Fruit fly (Drosophila melanogaster) Kc167 (cell line): ENCODE data around the gene CG14543.

Experiments used
- Myc ChIP-seq: fragments of >200 bp; optimal IDR thresholded peaks from 2 replicates; lab custom pipeline; 2017; ENCODE audit warnings: missing external identifiers
- Sin3A ChIP-seq: fragments of >200 bp; optimal IDR thresholded peaks from 2 replicates; lab custom pipeline; 2018; ENCODE audit warnings: missing external identifiers
- h ChIP-seq: fragments of >200 bp; optimal IDR thresholded peaks from 3 replicates; lab custom pipeline; 2018; ENCODE audit warnings: missing external identifiers
- insv ChIP-seq: fragments of >200 bp; optimal IDR thresholded peaks from 3 replicates; lab custom pipeline; 2018; ENCODE audit warnings: missing external identifiers
- psq ChIP-seq: fragments of >200 bp; optimal IDR thresholded peaks from 2 replicates; lab custom pipeline; 2017; ENCODE audit warnings: missing external identifiers
- ttk ChIP-seq: sonication (Bioruptor generic); optimal IDR thresholded peaks from 2 replicates; lab custom pipeline; 2017; ENCODE audit warnings: missing external identifiers

The CG14543 gene

dm6 chr3R:26058066-26058465 lies 1.6 kb downstream of the CG14543 start, which contains the start of the genes PIG-P and Tcs6:
TSS of gene PIG-P (minus strand) at chr3R:26058223.
TSS of gene Tcs6 (minus strand) at chr3R:26058223.
- TF ChIP-seq ttk (lab: Kevin White, UChicago) = no peak
- TF ChIP-seq Sin3A (lab: Kevin White, UChicago) = no peak
- TF ChIP-seq Myc (lab: Kevin White, UChicago) = no peak
- TF ChIP-seq psq (lab: Kevin White, UChicago) = no peak
- TF ChIP-seq h = no peak
- TF ChIP-seq insv = no peak

dm6 chr3R:26059195-26059594 lies 2.8 kb downstream of the CG14543 start, which contains the start of the genes RpL34a and Trmt61:
TSS of gene RpL34a (minus strand) at chr3R:26059267.
TSS of gene Trmt61 (plus strand) at chr3R:26059496.
- TF ChIP-seq insv (no peak), Sin3A (lab: Kevin White, UChicago) (no peak), Myc (lab: Kevin White, UChicago) (no peak), h (no peak), ttk (lab: Kevin White, UChicago) (no peak), psq (lab: Kevin White, UChicago) (no peak)

dm6 chr3R:26062911-26063310 lies 6.5 kb downstream of the CG14543 start, which contains the start of gene CG14551:
TSS of gene CG14551 (minus strand) at chr3R:26063011.
- no peak for TF ChIP-seq h
- TF ChIP-seq insv = no peak
- no peak for TF ChIP-seq Myc (lab: Kevin White, UChicago)
- TF ChIP-seq Sin3A (lab: Kevin White, UChicago) = no peak
- TF ChIP-seq psq (lab: Kevin White, UChicago) = no peak
- no peak for TF ChIP-seq ttk (lab: Kevin White, UChicago)

dm6 chr3R:26064708-26065107 lies 8.3 kb downstream of the CG14543 start:
- TF ChIP-seq psq (lab: Kevin White, UChicago) = no peak
- no peak for TF ChIP-seq Sin3A (lab: Kevin White, UChicago)
- TF ChIP-seq Myc (lab: Kevin White, UChicago) = no peak
- no peak for TF ChIP-seq ttk (lab: Kevin White, UChicago)
- no peak for TF ChIP-seq insv
- no peak for TF ChIP-seq h

dm6 chr3R:26068135-26068534 lies 11.7 kb downstream of the CG14543 start:
- TF ChIP-seq Myc (lab: Kevin White, UChicago) (no peak), insv (no peak), ttk (lab: Kevin White, UChicago) (no peak), h (no peak), Sin3A (lab: Kevin White, UChicago) (no peak), psq (lab: Kevin White, UChicago) (no peak)

dm6 chr3R:26072477-26072876 lies 16.0 kb downstream of the CG14543 start:
- TF ChIP-seq h (no peak), insv (no peak), ttk (lab: Kevin White, UChicago) (no peak), Myc (lab: Kevin White, UChicago) (no peak), Sin3A (lab: Kevin White, UChicago) (no peak), psq (lab: Kevin White, UChicago) (no peak)

- TF ChIP-seq ttk (lab: Kevin White, UChicago) (no peak), Myc (lab: Kevin White, UChicago) (no peak), Sin3A (lab: Kevin White, UChicago) (no peak), psq (lab: Kevin White, UChicago) (no peak), insv (no peak), h (no peak)
These were observed 18.8 kb downstream of the CG14543 start for dm6 chr3R:26075252-26075651.

dm6 chr3R:26081380-26081991 lies 25.1 kb downstream of the CG14543 start:
- TF ChIP-seq ttk (lab: Kevin White, UChicago) (no peak), psq (lab: Kevin White, UChicago) (no peak), Sin3A (lab: Kevin White, UChicago) (no peak), insv (no peak), Myc (lab: Kevin White, UChicago) (no peak), h (no peak)

- TF ChIP-seq psq (lab: Kevin White, UChicago) (no peak), ttk (lab: Kevin White, UChicago) (no peak), h (no peak), Sin3A (lab: Kevin White, UChicago) (no peak), Myc (lab: Kevin White, UChicago) (no peak), insv (no peak)
These were observed 39.1 kb downstream of the CG14543 start for dm6 chr3R:26095551-26095950.

- TF ChIP-seq ttk (lab: Kevin White, UChicago) (no peak), Sin3A (lab: Kevin White, UChicago) (no peak), h (no peak), psq (lab: Kevin White, UChicago) (no peak), Myc (lab: Kevin White, UChicago) (no peak), insv (no peak)
These were observed 39.8 kb downstream of the CG14543 start for dm6 chr3R:26096192-26096591.

dm6 chr3R:26098502-26099210 lies 42.2 kb downstream of the CG14543 start, which contains the start of gene dysf:
TSS of gene dysf (minus strand) at chr3R:26098711.
- TF ChIP-seq Sin3A (lab: Kevin White, UChicago) = no peak
- TF ChIP-seq psq (lab: Kevin White, UChicago) = no peak

dm6 chr3R:26099238-26099637 lies 42.8 kb downstream of the CG14543 start:
- TF ChIP-seq Myc (lab: Kevin White, UChicago) (no peak), h (no peak), insv (no peak), psq (lab: Kevin White, UChicago) (no peak), ttk (lab: Kevin White, UChicago) (no peak), Sin3A (lab: Kevin White, UChicago) (no peak)
